Worm (Caenorhabditis elegans): ENCODE results near the gene K08H2.4.

Gene K08H2.4

DNA sequence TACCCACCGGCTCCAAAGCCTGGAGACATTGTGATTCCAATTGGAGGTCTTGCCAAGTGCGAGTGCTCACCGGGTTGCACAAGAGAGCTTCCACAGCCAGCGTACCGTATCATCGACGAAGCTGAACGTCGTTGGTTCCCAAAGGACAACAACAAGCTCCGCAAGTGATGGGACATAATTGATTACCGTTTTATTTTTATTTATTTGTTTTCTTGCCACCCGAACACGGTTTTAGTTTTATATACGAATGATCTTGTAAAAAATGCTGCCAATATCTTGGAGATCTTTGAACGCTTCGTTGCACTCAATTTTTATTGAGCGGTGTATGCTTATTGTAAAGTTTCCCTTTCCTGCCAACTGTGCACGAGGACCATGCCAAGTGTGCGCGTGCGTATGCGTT is at the start of gene K08H2.4:
Gene K08H2.4 (plus strand): TSS at position 301 of the 400 bp plus-strand sequence.
- no peak for TF ChIP-seq unc-62 (GFP tag; optimal IDR thresholded peaks at IDR 0.05)

DNA sequence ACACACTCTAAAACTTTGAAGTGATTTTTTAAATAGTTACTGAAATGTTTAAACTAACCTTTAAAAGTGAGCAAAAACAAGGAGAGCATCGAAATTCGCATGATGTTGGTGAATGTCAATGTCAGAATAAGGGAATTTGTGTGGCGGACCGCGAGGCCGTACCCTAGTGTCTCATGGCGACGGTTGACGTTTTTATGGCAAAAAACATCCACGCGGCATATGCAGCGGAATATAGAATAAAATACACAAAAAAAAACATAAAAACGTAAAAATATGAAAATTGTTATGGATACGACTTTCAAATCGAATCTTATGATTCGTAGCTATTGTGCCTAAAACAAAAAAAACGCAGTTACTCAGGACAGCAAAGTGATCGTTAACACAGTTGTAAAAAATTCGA is 48.4 kb upstream of the K08H2.4 start, which contains the start of gene cwp-5:
Gene cwp-5 (minus strand): TSS at position 101 of the 400 bp plus-strand sequence.
- TF ChIP-seq unc-62 (GFP tag; optimal IDR thresholded peaks at IDR 0.05) = no peak

- TF ChIP-seq unc-62 (GFP tag; optimal IDR thresholded peaks at IDR 0.05) = no peak
Measured at ce11 chrX:13190912-13191311, 47.4 kb upstream of the K08H2.4 start, which contains the start of gene gpa-6. Gene gpa-6 (plus strand): TSS chrX:13191212.

ce11 chrX:13198134-13198533 is 40.2 kb upstream of the K08H2.4 start:
- no peak for TF ChIP-seq unc-62 (GFP tag; optimal IDR thresholded peaks at IDR 0.05)

- TF ChIP-seq unc-62 (GFP tag; optimal IDR thresholded peaks at IDR 0.05) = no peak
Measured at ce11 chrX:13200312-13200711, 38.0 kb upstream of the K08H2.4 start.

DNA sequence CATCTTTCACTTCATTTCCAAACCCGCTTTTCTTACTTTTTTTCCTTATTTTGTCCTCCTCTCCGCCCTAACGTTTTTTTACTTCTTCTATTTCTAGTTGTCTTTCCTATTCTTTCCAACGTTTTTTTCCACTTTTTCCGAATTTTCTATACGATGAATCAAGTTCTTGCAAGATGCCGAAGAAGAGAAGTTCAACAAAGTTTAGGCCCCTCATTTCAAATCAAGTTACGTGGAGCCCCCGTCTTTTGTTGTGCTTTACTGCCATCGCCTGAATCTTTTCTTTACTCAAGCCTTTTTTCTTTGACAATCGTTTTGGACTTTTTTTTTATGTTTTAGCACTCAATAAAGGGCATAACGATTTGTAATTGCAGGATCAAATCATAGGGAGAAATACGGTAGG is 36.9 kb upstream of the K08H2.4 start, which contains the start of gene unc-9:
Gene unc-9 (plus strand): TSS at position 370 of the 400 bp plus-strand sequence.
- TF ChIP-seq unc-62 (GFP tag; optimal IDR thresholded peaks at IDR 0.05) = no peak

ce11 chrX:13202312-13202711 is 36.0 kb upstream of the K08H2.4 start:
- no peak for TF ChIP-seq unc-62 (GFP tag; optimal IDR thresholded peaks at IDR 0.05)

ce11 chrX:13206011-13206410 is 32.3 kb upstream of the K08H2.4 start:
- no peak for TF ChIP-seq unc-62 (GFP tag; optimal IDR thresholded peaks at IDR 0.05)

DNA sequence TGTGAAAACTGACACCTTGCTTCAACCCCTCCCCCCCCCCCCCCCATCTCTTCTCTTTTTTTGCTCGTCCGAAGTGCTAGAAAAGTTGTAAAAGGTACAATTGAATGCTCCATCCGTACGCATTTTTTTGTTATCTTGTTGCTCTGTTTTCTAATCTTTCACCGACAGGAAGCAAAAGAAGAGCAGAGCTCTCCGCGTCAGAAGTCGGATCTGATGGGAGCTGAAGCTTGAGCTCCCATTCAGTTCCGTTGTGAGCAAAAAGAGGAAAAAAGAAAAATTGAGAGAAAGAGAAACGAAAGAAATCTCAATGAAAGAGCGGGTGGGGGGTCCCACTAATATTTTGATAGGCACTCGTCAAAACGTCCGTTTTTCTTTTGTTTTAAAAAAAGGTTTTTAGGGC is 31.4 kb upstream of the K08H2.4 start:
- TF ChIP-seq unc-62 (GFP tag; optimal IDR thresholded peaks at IDR 0.05) = no peak

ce11 chrX:13209026-13209425 is 29.3 kb upstream of the K08H2.4 start:
- no peak for TF ChIP-seq unc-62 (GFP tag; optimal IDR thresholded peaks at IDR 0.05)

ce11 chrX:13210478-13210877 is 27.8 kb upstream of the K08H2.4 start:
- no peak for TF ChIP-seq unc-62 (GFP tag; optimal IDR thresholded peaks at IDR 0.05)

DNA sequence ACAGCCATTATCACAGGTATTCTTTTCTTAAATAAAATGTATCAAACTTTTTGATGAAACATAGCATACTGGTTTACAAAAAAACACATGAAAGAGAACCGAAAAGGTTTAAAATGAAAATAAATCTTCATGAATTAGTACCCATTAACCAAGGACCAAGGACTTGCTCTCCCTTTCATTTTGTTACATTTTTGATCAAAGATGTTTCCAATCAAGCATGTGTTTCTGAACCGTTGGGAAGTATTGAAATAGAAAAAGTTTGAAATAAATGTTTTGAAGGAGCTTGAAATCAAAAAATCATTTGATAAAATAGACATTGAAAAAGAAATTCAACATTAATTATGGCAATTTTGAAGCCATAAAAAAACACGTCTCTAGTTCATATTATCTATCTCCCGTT is 25.8 kb upstream of the K08H2.4 start:
- no peak for TF ChIP-seq unc-62 (GFP tag; optimal IDR thresholded peaks at IDR 0.05)

DNA sequence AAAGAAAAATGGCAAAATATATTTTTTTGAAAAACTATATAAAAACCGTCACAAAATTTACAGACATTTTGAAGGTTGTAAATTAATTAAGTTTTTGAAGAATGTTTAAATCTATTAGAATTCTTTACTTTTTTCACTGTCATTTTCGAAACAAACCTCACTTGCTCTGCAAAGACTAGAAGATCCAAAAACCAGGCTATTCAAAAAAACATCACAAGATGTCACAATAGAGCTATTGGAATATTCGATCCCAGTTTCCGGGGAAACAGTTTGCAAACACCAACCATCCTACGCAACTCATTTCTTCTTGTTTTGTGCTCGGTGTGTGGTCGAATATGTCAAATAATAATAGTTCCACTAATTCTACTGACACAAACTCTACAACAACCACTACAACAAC is 21.5 kb upstream of the K08H2.4 start, which contains the start of gene R12H7.4:
Gene R12H7.4 (plus strand): TSS at position 301 of the 400 bp plus-strand sequence.
- TF ChIP-seq unc-62 (GFP tag; optimal IDR thresholded peaks at IDR 0.05) = no peak

DNA sequence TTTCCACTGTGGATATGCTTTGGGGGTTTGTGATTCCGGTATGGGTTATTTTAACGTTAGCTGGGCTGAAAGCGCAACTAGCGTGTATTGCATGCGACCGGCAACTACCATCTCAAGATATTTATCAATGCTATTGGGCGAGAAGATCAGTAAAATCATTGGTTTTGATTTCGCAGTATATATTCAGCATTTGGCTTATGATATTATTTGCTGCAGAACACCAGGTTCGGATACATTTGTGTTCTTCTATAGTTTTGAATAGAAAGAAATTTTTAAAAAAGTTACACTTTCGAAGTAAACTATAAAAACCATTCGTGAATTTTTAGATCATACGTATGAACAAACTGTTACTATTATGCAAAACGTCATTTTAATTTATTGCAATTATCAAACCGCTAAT is 20.4 kb upstream of the K08H2.4 start:
- no peak for TF ChIP-seq unc-62 (GFP tag; optimal IDR thresholded peaks at IDR 0.05)

DNA sequence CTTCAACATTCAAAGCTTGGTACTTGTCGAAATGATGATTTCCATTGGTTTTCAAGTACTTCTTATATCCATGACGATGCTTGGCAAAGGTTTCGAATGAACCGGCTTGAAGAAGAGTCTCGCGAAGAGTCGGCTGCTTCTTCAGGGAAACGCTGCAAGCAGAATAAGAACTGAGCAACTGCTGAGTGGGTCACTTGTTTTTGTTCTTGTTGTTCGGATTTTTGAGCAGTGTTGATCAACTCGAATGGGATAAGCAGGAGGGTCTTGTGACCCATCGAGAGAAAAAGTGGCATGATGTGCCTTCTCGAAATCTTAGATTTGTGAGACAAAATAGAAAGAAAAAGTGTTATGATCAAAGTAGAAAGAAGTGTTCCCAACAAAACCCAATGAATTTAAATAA is 17.7 kb upstream of the K08H2.4 start:
- TF ChIP-seq unc-62 (GFP tag; optimal IDR thresholded peaks at IDR 0.05) = no peak

ce11 chrX:13221357-13221756 is 16.9 kb upstream of the K08H2.4 start, which contains the start of gene asp-4:
Gene asp-4 (minus strand): TSS chrX:13221462.
- TF ChIP-seq unc-62 (GFP tag; optimal IDR thresholded peaks at IDR 0.05) = no peak

- no peak for TF ChIP-seq unc-62 (GFP tag; optimal IDR thresholded peaks at IDR 0.05)
Measured at ce11 chrX:13223437-13223836, 14.9 kb upstream of the K08H2.4 start, which contains the start of gene skr-20. Gene skr-20 (minus strand): TSS chrX:13223537.

- no peak for TF ChIP-seq unc-62 (GFP tag; optimal IDR thresholded peaks at IDR 0.05)
Measured at ce11 chrX:13224608-13225007, 13.7 kb upstream of the K08H2.4 start, which contains the start of gene skr-19. Gene skr-19 (minus strand): TSS chrX:13224708.

All from whole organism, dauer.